Worm (Caenorhabditis elegans) whole organism, young adult: ENCODE measurements around the gene F25E5.1.

Experiments
- B0035.1 ChIP-seq: sonication (generic microtip); optimal IDR thresholded peaks from 2 replicates; lab custom pipeline; 2016; ENCODE audit warnings: missing genetic modification characterization, mild to moderate bottlenecking, missing compliant biosample characterization, missing genotype, missing genetic modification reagents
- B0261.1 ChIP-seq: sonication (generic microtip); optimal IDR thresholded peaks from 2 replicates; lab custom pipeline; 2016; ENCODE audit warnings: mild to moderate bottlenecking, missing genetic modification characterization, moderate library complexity, missing compliant biosample characterization
- D2030.7 ChIP-seq: fragments of 200-800 bp; sonication (Bioruptor generic); IDR thresholded peaks from 2 replicates; pipeline ENCODE4 v1.3.6; 2022; ENCODE audit warnings: missing genetic modification reagents, missing genetic modification characterization, missing compliant biosample characterization
- F23B12.7 ChIP-seq: sonication (generic microtip); optimal IDR thresholded peaks from 2 replicates; lab custom pipeline; 2017; ENCODE audit warnings: missing genetic modification characterization, mild to moderate bottlenecking, missing compliant biosample characterization, antibody characterized with exemption, moderate library complexity; ENCODE audit not compliant: insufficient read depth
- F39B2.1 ChIP-seq: fragments of 200-800 bp; sonication (Bioruptor generic); IDR thresholded peaks from 2 replicates; pipeline ENCODE4 v1.3.6; 2022; ENCODE audit warnings: missing genetic modification reagents, missing genetic modification characterization, missing compliant biosample characterization
- F57C9.4 ChIP-seq: sonication (generic microtip); optimal IDR thresholded peaks from 2 replicates; lab custom pipeline; 2017; ENCODE audit warnings: mild to moderate bottlenecking, missing genetic modification characterization, missing compliant biosample characterization
- K11D2.4 ChIP-seq: fragments of 200-800 bp; sonication (Bioruptor generic); IDR thresholded peaks from 2 replicates; pipeline ENCODE4 v1.3.6; 2022; ENCODE audit warnings: missing genetic modification reagents, missing genetic modification characterization, missing compliant biosample characterization
- Y53G8AR.9 ChIP-seq: fragments of 200-800 bp; sonication (Bioruptor generic); conservative IDR thresholded peaks from 2 replicates; pipeline ENCODE4 v1.3.6; 2022; ENCODE audit warnings: missing genetic modification reagents, missing genetic modification characterization, missing compliant biosample characterization
- akir-1 ChIP-seq: fragments of 200-800 bp; sonication (Bioruptor generic); optimal IDR thresholded peaks from 2 replicates; lab custom pipeline; 2018; ENCODE audit warnings: mild to moderate bottlenecking, missing genetic modification characterization, moderate library complexity, missing compliant biosample characterization
- ama-1 ChIP-seq, 3 experiments: fragments of 150-350 bp in 1 of 3; sonication (generic microtip) in 2 of 3; optimal IDR thresholded peaks; 2 replicates each; lab custom pipeline; 2014 to 2018; ENCODE audit warnings: missing biosample characterization in 2 of 3, missing genetic modification characterization in 2 of 3, missing genetic modification reagents in 2 of 3
- aptf-2 ChIP-seq: fragments of 200-800 bp; sonication (Bioruptor generic); conservative IDR thresholded peaks from 2 replicates; pipeline ENCODE4 v1.3.6; 2022; ENCODE audit warnings: missing genetic modification reagents, missing genetic modification characterization, missing compliant biosample characterization
- aptf-3 ChIP-seq: fragments of 200-800 bp; sonication (Bioruptor generic); IDR thresholded peaks from 2 replicates; pipeline ENCODE4 v1.3.6; 2022; ENCODE audit warnings: missing genetic modification characterization, missing compliant biosample characterization
- atf-7 ChIP-seq: sonication (generic microtip); optimal IDR thresholded peaks from 2 replicates; lab custom pipeline; 2017; ENCODE audit warnings: mild to moderate bottlenecking, missing genetic modification characterization, missing compliant biosample characterization
- athp-1 ChIP-seq: sonication (generic microtip); optimal IDR thresholded peaks from 2 replicates; lab custom pipeline; 2017; ENCODE audit warnings: mild to moderate bottlenecking, missing genetic modification characterization, missing compliant biosample characterization
- attf-3 ChIP-seq: fragments of 200-800 bp; sonication (Bioruptor generic); conservative IDR thresholded peaks from 2 replicates; pipeline ENCODE4 v1.3.6; 2022; ENCODE audit warnings: missing genetic modification reagents, missing genetic modification characterization, missing compliant biosample characterization
- bed-1 ChIP-seq: fragments of 200-800 bp; sonication (Bioruptor generic); IDR thresholded peaks from 2 replicates; pipeline ENCODE4 v1.3.6; 2022; ENCODE audit warnings: missing genetic modification reagents, missing genetic modification characterization, missing compliant biosample characterization
- ccch-3 ChIP-seq: fragments of 200-800 bp; sonication (Bioruptor generic); optimal IDR thresholded peaks from 2 replicates; lab custom pipeline; 2018; ENCODE audit warnings: mild to moderate bottlenecking, missing genetic modification characterization, missing compliant biosample characterization
- cebp-2 ChIP-seq: fragments of 200-800 bp; sonication (Bioruptor generic); IDR thresholded peaks from 2 replicates; pipeline ENCODE4 v1.3.6; 2022; ENCODE audit warnings: missing genetic modification characterization, missing compliant biosample characterization
- ceh-27 ChIP-seq: fragments of 200-800 bp; sonication (Bioruptor generic); optimal IDR thresholded peaks from 2 replicates; lab custom pipeline; 2018; ENCODE audit warnings: mild to moderate bottlenecking, missing genetic modification characterization, moderate library complexity, missing compliant biosample characterization
- ceh-40 ChIP-seq: fragments of 200-800 bp; sonication (Bioruptor generic); IDR thresholded peaks from 2 replicates; pipeline ENCODE4 v1.3.6; 2022; ENCODE audit warnings: missing genetic modification characterization, missing compliant biosample characterization
- ceh-79 ChIP-seq: sonication (generic microtip); optimal IDR thresholded peaks from 2 replicates; lab custom pipeline; 2017; ENCODE audit warnings: mild to moderate bottlenecking, missing genetic modification characterization, missing compliant biosample characterization
- chd-7 ChIP-seq: sonication (generic microtip); optimal IDR thresholded peaks from 2 replicates; lab custom pipeline; 2016; ENCODE audit warnings: mild to moderate bottlenecking, missing genetic modification characterization, moderate library complexity, missing compliant biosample characterization
- dox-1 ChIP-seq: fragments of 200-800 bp; sonication (Bioruptor generic); IDR thresholded peaks from 2 replicates; pipeline ENCODE4 v1.3.6; 2022; ENCODE audit warnings: missing genetic modification reagents, missing genetic modification characterization, missing compliant biosample characterization
- ekl-4 ChIP-seq: fragments of 200-800 bp; sonication (Bioruptor generic); IDR thresholded peaks from 2 replicates; pipeline ENCODE4 v1.3.6; 2022; ENCODE audit warnings: missing genetic modification reagents, missing genetic modification characterization, missing compliant biosample characterization
- ets-4 ChIP-seq: fragments of 200-800 bp; sonication (Bioruptor generic); optimal IDR thresholded peaks from 2 replicates; lab custom pipeline; 2018; ENCODE audit warnings: mild to moderate bottlenecking, missing genetic modification characterization, missing compliant biosample characterization
- gei-17 ChIP-seq: fragments of 200-800 bp; sonication (Bioruptor generic); optimal IDR thresholded peaks from 2 replicates; lab custom pipeline; 2018; ENCODE audit warnings: mild to moderate bottlenecking, missing genetic modification characterization, missing compliant biosample characterization
- him-1 ChIP-seq: sonication (generic microtip); optimal IDR thresholded peaks from 2 replicates; lab custom pipeline; 2016; ENCODE audit warnings: missing genotype, missing genetic modification reagents, missing genetic modification characterization, missing compliant biosample characterization
- hlh-26 ChIP-seq: fragments of 200-800 bp; sonication (Bioruptor generic); conservative IDR thresholded peaks from 2 replicates; pipeline ENCODE4 v1.3.6; 2022; ENCODE audit warnings: missing genetic modification reagents, missing genetic modification characterization, missing compliant biosample characterization
- hmg-1.2 ChIP-seq: fragments of 200-800 bp; sonication (Bioruptor generic); IDR thresholded peaks from 2 replicates; pipeline ENCODE4 v1.3.6; 2022; ENCODE audit warnings: missing genetic modification reagents, missing genetic modification characterization, missing compliant biosample characterization
- hmg-20 ChIP-seq: fragments of 200-800 bp; sonication (Bioruptor generic); IDR thresholded peaks from 2 replicates; pipeline ENCODE4 v1.3.6; 2022; ENCODE audit warnings: missing genetic modification reagents, missing genetic modification characterization, missing compliant biosample characterization
- hrde-1 ChIP-seq: sonication (generic microtip); optimal IDR thresholded peaks from 2 replicates; lab custom pipeline; 2016; ENCODE audit warnings: missing genetic modification characterization, mild to moderate bottlenecking, missing compliant biosample characterization, moderate library complexity, missing genotype, missing genetic modification reagents, borderline replicate concordance
- lsl-1 ChIP-seq: fragments of 200-800 bp; sonication (Bioruptor generic); optimal IDR thresholded peaks from 2 replicates; lab custom pipeline; 2018; ENCODE audit warnings: mild to moderate bottlenecking, missing genetic modification characterization, moderate library complexity, missing compliant biosample characterization
- lsy-27 ChIP-seq: sonication (generic microtip); optimal IDR thresholded peaks from 2 replicates; lab custom pipeline; 2017; ENCODE audit warnings: missing genetic modification characterization, mild to moderate bottlenecking, missing compliant biosample characterization, antibody characterized with exemption, missing genotype, borderline replicate concordance; ENCODE audit not compliant: insufficient read depth
- madf-10 ChIP-seq: sonication (generic microtip); optimal IDR thresholded peaks from 2 replicates; lab custom pipeline; 2016; ENCODE audit warnings: mild to moderate bottlenecking, missing genetic modification characterization, missing compliant biosample characterization
- madf-3 ChIP-seq: fragments of 200-800 bp; sonication (Bioruptor generic); IDR thresholded peaks from 2 replicates; pipeline ENCODE4 v1.3.6; 2022; ENCODE audit warnings: missing genetic modification reagents, missing genetic modification characterization, missing compliant biosample characterization
- mes-4 ChIP-seq: sonication (generic microtip); optimal IDR thresholded peaks from 2 replicates; lab custom pipeline; 2016; ENCODE audit warnings: missing genotype, missing genetic modification characterization, missing compliant biosample characterization
- nfyb-1 ChIP-seq: fragments of 200-800 bp; sonication (Bioruptor generic); IDR thresholded peaks from 2 replicates; pipeline ENCODE4 v1.3.6; 2022; ENCODE audit warnings: missing genetic modification reagents, missing genetic modification characterization, missing compliant biosample characterization
- nhr-27 ChIP-seq: fragments of 200-800 bp; sonication (Bioruptor generic); optimal IDR thresholded peaks from 2 replicates; lab custom pipeline; 2018; ENCODE audit warnings: mild to moderate bottlenecking, missing genetic modification characterization, moderate library complexity, missing compliant biosample characterization
- nhr-90 ChIP-seq: sonication (generic microtip); optimal IDR thresholded peaks from 2 replicates; lab custom pipeline; 2016; ENCODE audit warnings: missing genotype, mild to moderate bottlenecking, missing genetic modification characterization, missing compliant biosample characterization
- pbrm-1 ChIP-seq: fragments of 200-800 bp; sonication (Bioruptor generic); IDR thresholded peaks from 2 replicates; pipeline ENCODE4 v1.3.6; 2022; ENCODE audit warnings: missing genetic modification reagents, missing genetic modification characterization, missing compliant biosample characterization
- rpc-1 ChIP-seq, 2 experiments: fragments of 150-350 bp in 1 of 2; sonication (generic microtip) in 1 of 2; optimal IDR thresholded peaks; 2 replicates each; lab custom pipeline; 2014 to 2018; ENCODE audit warnings: missing biosample characterization in 1 of 2, missing genetic modification characterization in 1 of 2, missing genetic modification reagents in 1 of 2, missing genotype in 1 of 2
- sea-2 ChIP-seq: fragments of 200-800 bp; sonication (Bioruptor generic); IDR thresholded peaks from 2 replicates; pipeline ENCODE4 v1.3.6; 2022; ENCODE audit warnings: missing genetic modification characterization, missing compliant biosample characterization
- tbp1 ChIP-seq: fragments of 200-800 bp; sonication (Bioruptor generic); optimal IDR thresholded peaks from 2 replicates; lab custom pipeline; 2018; ENCODE audit warnings: mild to moderate bottlenecking, missing genetic modification characterization, missing compliant biosample characterization
- unc-130 ChIP-seq: sonication (generic microtip); optimal IDR thresholded peaks from 2 replicates; lab custom pipeline; 2016; ENCODE audit warnings: missing genetic modification reagents, missing genetic modification characterization, missing compliant biosample characterization
- xnd-1 ChIP-seq: sonication (generic microtip); optimal IDR thresholded peaks from 2 replicates; lab custom pipeline; 2016; ENCODE audit warnings: missing genotype, missing genetic modification reagents, missing genetic modification characterization, missing compliant biosample characterization
- ztf-18 ChIP-seq: sonication (generic microtip); optimal IDR thresholded peaks from 2 replicates; lab custom pipeline; 2016; ENCODE audit warnings: missing genotype, mild to moderate bottlenecking, missing genetic modification characterization, missing compliant biosample characterization
- ztf-3 ChIP-seq: fragments of 200-800 bp; sonication (Bioruptor generic); optimal IDR thresholded peaks from 2 replicates; lab custom pipeline; 2018; ENCODE audit warnings: mild to moderate bottlenecking, missing genetic modification characterization, missing compliant biosample characterization

F25E5.1 gene

DNA sequence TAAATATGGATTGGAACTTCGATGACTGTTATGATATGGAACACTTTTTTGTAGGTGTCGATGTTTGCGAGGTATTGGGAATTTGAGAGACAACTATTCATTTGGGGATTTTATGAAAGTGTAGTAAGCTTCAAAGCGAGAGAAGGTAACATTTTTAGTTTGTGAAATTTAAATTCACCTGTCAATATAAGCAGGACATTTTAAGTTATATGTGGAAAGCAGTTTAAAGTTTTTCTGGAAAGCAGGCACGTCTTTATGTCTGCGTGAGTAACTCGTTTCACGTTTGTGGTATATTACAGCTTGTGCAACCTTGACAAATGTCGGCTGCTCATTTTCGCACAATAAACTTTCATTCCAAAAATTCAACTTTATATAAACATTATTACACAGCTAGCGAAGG, 38.6 kb downstream of the F25E5.1 start, which contains the start of gene srh-229:
Gene srh-229, minus strand, starts transcription at position 101 of the 400 bp plus-strand sequence.
- no peak for TF ChIP-seq ama-1 (optimal IDR thresholded peaks at IDR 0.05; lab: Kevin White, UChicago)
- TF ChIP-seq ama-1 (GFP tag; optimal IDR thresholded peaks at IDR 0.05; lab: Kevin White, UChicago) = no peak
- TF ChIP-seq athp-1 (tag; lab: Kevin White, UChicago) = no peak
- TF ChIP-seq aptf-3 (GFP tag; lab: Robert Waterston, UW) = no peak
- TF ChIP-seq F57C9.4 (tag; lab: Kevin White, UChicago) = no peak
- no peak for TF ChIP-seq dox-1
- no peak for TF ChIP-seq Y53G8AR.9 (GFP tag; lab: Robert Waterston, UW)
- no peak for TF ChIP-seq ets-4 (GFP tag; lab: Kevin White, UChicago)
- no peak for TF ChIP-seq hlh-26 (GFP tag; lab: Robert Waterston, UW)
- no peak for TF ChIP-seq madf-3
- TF ChIP-seq ceh-79 (tag; lab: Kevin White, UChicago) = no peak
- no peak for TF ChIP-seq attf-3 (GFP tag; lab: Robert Waterston, UW)
- TF ChIP-seq madf-10 (tag; lab: Kevin White, UChicago) = no peak
- TF ChIP-seq bed-1 (GFP tag; lab: Robert Waterston, UW) = no peak
- no peak for TF ChIP-seq lsl-1 (GFP tag; lab: Kevin White, UChicago)
- TF ChIP-seq gei-17 (GFP tag; lab: Kevin White, UChicago) = no peak
- no peak for TF ChIP-seq ztf-3 (GFP tag; lab: Kevin White, UChicago)
- TF ChIP-seq sea-2 (GFP tag; lab: Robert Waterston, UW) = no peak
- no peak for TF ChIP-seq aptf-2
- no peak for TF ChIP-seq lsy-27 (tag; lab: Kevin White, UChicago)
- TF ChIP-seq, all 124 proteins: peak for 0

DNA sequence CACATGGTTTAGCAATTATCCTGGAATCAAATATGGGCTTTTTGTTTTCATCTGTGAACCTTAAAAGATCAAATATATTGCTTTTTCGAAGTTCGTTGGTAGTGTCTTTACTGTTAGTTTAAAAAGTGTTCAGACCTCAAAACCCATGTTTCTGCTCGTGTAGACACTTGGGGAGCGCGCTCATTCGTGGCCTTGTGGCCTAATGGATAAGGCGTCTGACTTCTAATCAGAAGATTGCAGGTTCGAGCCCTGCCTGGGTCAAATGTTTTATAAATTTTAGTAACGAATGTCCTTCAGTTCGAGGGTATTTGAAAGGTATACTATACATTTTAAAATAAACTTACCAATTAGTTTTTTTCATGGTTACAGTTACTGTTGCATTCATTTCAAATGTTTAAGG, 40.5 kb downstream of the F25E5.1 start:
- TF ChIP-seq nhr-27 (tag; lab: Kevin White, UChicago) (no peak), pbrm-1 (GFP tag; lab: Robert Waterston, UW) (peak; percentile 31; the same call in 1 of the 2 replicates), cebp-2 (GFP tag; lab: Robert Waterston, UW) (no peak), dox-1 (no peak), nhr-90 (tag; lab: Kevin White, UChicago) (no peak), xnd-1 (no peak), hmg-1.2 (GFP tag; lab: Robert Waterston, UW) (no peak), F39B2.1 (GFP tag; lab: Robert Waterston, UW) (no peak), tbp1 (peak; percentile 90), B0261.1 (tag; lab: Kevin White, UChicago) (peak; percentile 71), ceh-40 (no peak), hrde-1 (tag; lab: Kevin White, UChicago) (no peak), atf-7 (tag; lab: Kevin White, UChicago) (no peak), sea-2 (GFP tag; lab: Robert Waterston, UW) (no peak), aptf-2 (no peak), hmg-20 (no peak), K11D2.4 (GFP tag; lab: Robert Waterston, UW) (no peak), ekl-4 (GFP tag; lab: Robert Waterston, UW) (no peak), mes-4 (tag; lab: Kevin White, UChicago) (no peak), ztf-18 (tag; lab: Kevin White, UChicago) (peak; percentile 15), rpc-1 (optimal IDR thresholded peaks at IDR 0.05; lab: Kevin White, UChicago) (peak; percentile 54), rpc-1 (tag; optimal IDR thresholded peaks at IDR 0.05; lab: Kevin White, UChicago) (peak; percentile 73), him-1 (tag; lab: Kevin White, UChicago) (peak; percentile 67), B0035.1 (tag; lab: Kevin White, UChicago) (no peak), ccch-3 (GFP tag; lab: Kevin White, UChicago) (no peak), D2030.7 (GFP tag; lab: Robert Waterston, UW) (0 out of 2 replicates have a peak, but pooled peaks have one; percentile 44), ceh-27 (no peak), unc-130 (no peak), nfyb-1 (no peak), chd-7 (tag; lab: Kevin White, UChicago) (no peak), F23B12.7 (tag; lab: Kevin White, UChicago) (peak; percentile 60), akir-1 (no peak), Y53G8AR.9 (GFP tag; lab: Robert Waterston, UW) (no peak)
